Worm (Caenorhabditis elegans): ENCODE results near the gene acs-4.
A peak's percentile ranks its signal among the peaks of the same experiment; 100 is the strongest.

The acs-4 gene

ce11 chrIII:7178497-7178896, 10.9 kb downstream of the acs-4 start:
- TF ChIP-seq nhr-25 (tag; optimal IDR thresholded peaks at IDR 0.05) (no peak), sea-2 (GFP tag; optimal IDR thresholded peaks at IDR 0.05) (no peak), elt-3 (tag; optimal IDR thresholded peaks at IDR 0.05) (no peak), nfya-1 (tag; optimal IDR thresholded peaks at IDR 0.05; ENCODE audit: insufficient read depth) (no peak), nhr-77 (tag; optimal IDR thresholded peaks at IDR 0.05) (no peak)

DNA sequence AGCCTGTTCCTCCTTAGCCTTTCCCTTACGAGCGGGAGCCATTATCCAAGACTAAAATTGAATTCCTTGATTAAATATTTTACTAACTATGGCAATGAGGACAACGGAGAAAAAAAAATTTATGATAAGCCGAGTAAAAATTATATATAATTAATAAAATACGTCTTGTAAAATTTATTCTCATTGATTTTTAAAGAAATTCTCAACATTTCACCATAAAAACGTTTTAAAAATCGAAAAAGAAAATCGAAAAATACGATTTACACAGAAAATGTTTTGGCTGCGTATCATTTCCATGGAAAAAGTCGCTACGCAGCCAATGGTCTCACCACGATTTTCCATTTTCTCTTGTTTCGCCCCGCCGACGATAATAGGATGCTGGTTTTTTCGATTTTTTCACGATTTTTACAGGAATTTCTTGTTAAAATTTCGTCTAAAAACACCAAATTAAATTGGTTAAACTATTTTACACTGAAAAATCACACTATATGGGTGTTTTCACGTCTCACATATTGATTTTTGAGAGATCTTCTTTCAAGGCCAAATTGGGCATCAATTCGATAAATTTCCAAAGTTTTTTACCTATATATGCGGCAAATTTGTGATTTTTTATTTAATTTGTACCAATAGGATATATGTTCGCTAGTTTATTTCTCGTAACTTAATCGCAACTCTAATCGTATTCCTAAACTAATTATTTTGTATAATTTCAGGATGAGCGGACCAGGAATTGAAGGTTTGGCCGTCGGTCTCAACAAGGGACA, 12.1 kb downstream of the acs-4 start, which contains the start of the genes rps-14 and rpl-36:
rps-14 (minus strand) TSS at position 51 of the 764 bp plus-strand sequence.
rpl-36 (plus strand) TSS at position 714 of the 764 bp plus-strand sequence.
- no peak for TF ChIP-seq nhr-237 (tag; optimal IDR thresholded peaks at IDR 0.05)
- no peak for TF ChIP-seq nhr-28 (tag; optimal IDR thresholded peaks at IDR 0.05)
- no peak for TF ChIP-seq zag-1 (tag; optimal IDR thresholded peaks at IDR 0.05)
- TF ChIP-seq nhr-23 (tag; optimal IDR thresholded peaks at IDR 0.05): peak; percentile 94
- peak; percentile 62 for TF ChIP-seq ztf-4 (tag; optimal IDR thresholded peaks at IDR 0.05)
- peak; percentile 78 for TF ChIP-seq pqm-1 (tag; optimal IDR thresholded peaks at IDR 0.05)
- peak; percentile 96 for TF ChIP-seq pha-4 (tag; optimal IDR thresholded peaks at IDR 0.05)
- no peak for TF ChIP-seq elt-3 (tag; optimal IDR thresholded peaks at IDR 0.05)
- TF ChIP-seq fos-1 (tag; optimal IDR thresholded peaks at IDR 0.05): no peak
- TF ChIP-seq mml-1 (tag; optimal IDR thresholded peaks at IDR 0.05): no peak
- TF ChIP-seq jun-1 (tag; optimal IDR thresholded peaks at IDR 0.05): peak; percentile 72
- no peak for TF ChIP-seq daf-12 (tag; optimal IDR thresholded peaks at IDR 0.05)
- no peak for TF ChIP-seq mdl-1 (tag; optimal IDR thresholded peaks at IDR 0.05)
- no peak for TF ChIP-seq ceh-9 (tag; optimal IDR thresholded peaks at IDR 0.05)
- peak; percentile 84 for TF ChIP-seq R02D3.7 (tag; optimal IDR thresholded peaks at IDR 0.05)
- TF ChIP-seq skn-1 (tag; optimal IDR thresholded peaks at IDR 0.05): peak; percentile 90
- peak; percentile 33 for TF ChIP-seq elt-1 (tag; optimal IDR thresholded peaks at IDR 0.05)
- peak; percentile 61 for TF ChIP-seq fkh-10 (GFP tag; optimal IDR thresholded peaks at IDR 0.05)
- TF ChIP-seq unc-62 (GFP tag; optimal IDR thresholded peaks at IDR 0.05): no peak
- peak; percentile 85 for TF ChIP-seq ama-1 (optimal IDR thresholded peaks at IDR 0.05)
- TF ChIP-seq nhr-12 (tag; optimal IDR thresholded peaks at IDR 0.05): no peak
- TF ChIP-seq unc-39 (tag; optimal IDR thresholded peaks at IDR 0.05): no peak
- TF ChIP-seq eor-1 (tag; optimal IDR thresholded peaks at IDR 0.05): no peak
- peak; percentile 74 for TF ChIP-seq ZK546.5 (tag; optimal IDR thresholded peaks at IDR 0.05)
- no peak for TF ChIP-seq aly-2 (tag; optimal IDR thresholded peaks at IDR 0.05)
- TF ChIP-seq lin-39 (tag; optimal IDR thresholded peaks at IDR 0.05): peak; percentile 93
- peak; percentile 91 for TF ChIP-seq lsy-12 (tag; optimal IDR thresholded peaks at IDR 0.05)
- peak; percentile 8 for TF ChIP-seq nhr-76 (tag; optimal IDR thresholded peaks at IDR 0.05)
- no peak for TF ChIP-seq nhr-67 (tag; optimal IDR thresholded peaks at IDR 0.05)
- peak; percentile 61 for TF ChIP-seq nhr-11 (tag; optimal IDR thresholded peaks at IDR 0.05)
- no peak for TF ChIP-seq ceh-82 (tag; optimal IDR thresholded peaks at IDR 0.05)
- peak; percentile 30 for TF ChIP-seq tbx-2 (tag; optimal IDR thresholded peaks at IDR 0.05)
- no peak for TF ChIP-seq nhr-77 (tag; optimal IDR thresholded peaks at IDR 0.05)
- TF ChIP-seq ceh-16 (tag; optimal IDR thresholded peaks at IDR 0.05): no peak
- TF ChIP-seq lin-15B (tag; optimal IDR thresholded peaks at IDR 0.05): peak; percentile 96
- TF ChIP-seq elt-2 (tag; optimal IDR thresholded peaks at IDR 0.05): peak; percentile 61
- peak; percentile 40 for TF ChIP-seq ceh-28 (tag; optimal IDR thresholded peaks at IDR 0.05)
- TF ChIP-seq nhr-43 (tag; optimal IDR thresholded peaks at IDR 0.05; ENCODE audit: poor library complexity, severe bottlenecking): peak; percentile 68
- peak; percentile 96 for TF ChIP-seq nfya-1 (tag; optimal IDR thresholded peaks at IDR 0.05; ENCODE audit: insufficient read depth)
- TF ChIP-seq ztf-11 (tag; optimal IDR thresholded peaks at IDR 0.05): no peak
- TF ChIP-seq snpc-4 (tag; optimal IDR thresholded peaks at IDR 0.05): peak; percentile 65
- TF ChIP-seq egl-27 (tag; optimal IDR thresholded peaks at IDR 0.05): peak; percentile 81
- no peak for TF ChIP-seq fkh-2 (tag; optimal IDR thresholded peaks at IDR 0.05)
- TF ChIP-seq sea-2 (GFP tag; optimal IDR thresholded peaks at IDR 0.05): no peak
- TF ChIP-seq hmg-11 (tag; optimal IDR thresholded peaks at IDR 0.05): peak; percentile 67
- TF ChIP-seq egl-5 (tag; optimal IDR thresholded peaks at IDR 0.05): peak; percentile 78
- peak; percentile 95 for TF ChIP-seq nhr-25 (tag; optimal IDR thresholded peaks at IDR 0.05)

Data from whole organism, L3 larva.